Worm (Caenorhabditis elegans) whole organism, L1 larva: ENCODE results near the gene F35D2.2.

Experiments used
- hpl-2 ChIP-seq: fragments of 150-350 bp; optimal IDR thresholded peaks from 2 replicates; lab custom pipeline; 2014; ENCODE audit warnings: missing biosample characterization, missing genetic modification reagents, missing genetic modification characterization
- nhr-237 ChIP-seq: fragments of 150-350 bp; optimal IDR thresholded peaks from 2 replicates; lab custom pipeline; 2014; ENCODE audit warnings: missing biosample characterization, missing genetic modification characterization
- nhr-77 ChIP-seq: fragments of 150-350 bp; optimal IDR thresholded peaks from 2 replicates; lab custom pipeline; 2014; ENCODE audit warnings: missing biosample characterization, missing genetic modification characterization
- sox-4 ChIP-seq: sonication (generic microtip); optimal IDR thresholded peaks from 2 replicates; lab custom pipeline; 2016; ENCODE audit warnings: missing genetic modification characterization, missing compliant biosample characterization

ce11 chrII:7558864-7559263, 15.4 kb upstream of the F35D2.2 start:
- TF ChIP-seq sox-4 (no peak), nhr-77 (tag; lab: Kevin White, UChicago) (no peak), nhr-237 (tag; lab: Kevin White, UChicago) (no peak), hpl-2 (GFP tag; lab: Kevin White, UChicago) (no peak)
